Fruit fly (Drosophila melanogaster) whole organism, embryonic: ENCODE measurements around the gene wit.

Source experiments
- Blimp-1 ChIP-seq: fragments of 200-800 bp; sonication (Bioruptor generic); optimal IDR thresholded peaks from 3 replicates; lab custom pipeline; 2018; ENCODE audit warnings: missing biosample characterization, missing genetic modification characterization, mild to moderate bottlenecking, moderate library complexity, missing genetic modification reagents
- C15 ChIP-seq: fragments of 200-800 bp; sonication (Bioruptor generic); IDR thresholded peaks from 3 replicates; pipeline ENCODE4 v1.3.6; 2022; ENCODE audit warnings: missing biosample characterization, missing genetic modification characterization
- CG10654 ChIP-seq: fragments of 200-800 bp; sonication (Bioruptor generic); optimal IDR thresholded peaks from 2 replicates; lab custom pipeline; 2016; ENCODE audit warnings: missing biosample characterization, missing genetic modification characterization
- CG11723 ChIP-seq: fragments of 200-800 bp; sonication (Bioruptor generic); optimal IDR thresholded peaks from 2 replicates; lab custom pipeline; 2017; ENCODE audit warnings: missing biosample characterization, mild to moderate bottlenecking, missing genetic modification characterization
- CG12236 ChIP-seq: fragments of 200-800 bp; sonication (Bioruptor generic); optimal IDR thresholded peaks from 2 replicates; lab custom pipeline; 2016; ENCODE audit warnings: missing biosample characterization, missing genetic modification characterization
- CG12769 ChIP-seq: fragments of 200-800 bp; sonication (Bioruptor generic); optimal IDR thresholded peaks from 2 replicates; lab custom pipeline; 2019; ENCODE audit warnings: missing biosample characterization, mild to moderate bottlenecking, missing genetic modification characterization, moderate library complexity
- CG13424 ChIP-seq: fragments of 200-800 bp; sonication (Bioruptor generic); optimal IDR thresholded peaks from 2 replicates; lab custom pipeline; 2019; ENCODE audit warnings: missing biosample characterization, mild to moderate bottlenecking, missing genetic modification characterization, moderate library complexity
- CG14965 ChIP-seq: fragments of 200-800 bp; sonication (Bioruptor generic); optimal IDR thresholded peaks from 2 replicates; lab custom pipeline; 2016; ENCODE audit warnings: missing biosample characterization, missing genetic modification characterization, borderline replicate concordance
- CG15269 ChIP-seq: fragments of 200-800 bp; sonication (Bioruptor generic); optimal IDR thresholded peaks from 2 replicates; lab custom pipeline; 2018; ENCODE audit warnings: missing biosample characterization, mild to moderate bottlenecking, missing genetic modification characterization, moderate library complexity
- CG15601 ChIP-seq: fragments of 200-800 bp; sonication (Bioruptor generic); optimal IDR thresholded peaks from 3 replicates; lab custom pipeline; 2019; ENCODE audit warnings: missing biosample characterization, mild to moderate bottlenecking, missing genetic modification characterization, moderate library complexity
- CG17359 ChIP-seq: fragments of 200-800 bp; sonication (Bioruptor generic); optimal IDR thresholded peaks from 3 replicates; lab custom pipeline; 2018; ENCODE audit warnings: missing biosample characterization, mild to moderate bottlenecking, missing genetic modification characterization, moderate library complexity
- CG18262 ChIP-seq: fragments of 200-800 bp; optimal IDR thresholded peaks from 3 replicates; lab custom pipeline; 2019; ENCODE audit warnings: missing biosample characterization, mild to moderate bottlenecking, missing genetic modification characterization, moderate library complexity
- CG18764 ChIP-seq: fragments of 200-800 bp; sonication (Bioruptor generic); optimal IDR thresholded peaks from 3 replicates; lab custom pipeline; 2016; ENCODE audit warnings: missing biosample characterization, missing genetic modification characterization
- CG2875 ChIP-seq: fragments of 200-800 bp; sonication (Bioruptor generic); optimal IDR thresholded peaks from 2 replicates; lab custom pipeline; 2017; ENCODE audit warnings: missing biosample characterization, mild to moderate bottlenecking, missing genetic modification characterization, missing genetic modification reagents
- CG30403 ChIP-seq: fragments of 200-800 bp; sonication (Bioruptor generic); optimal IDR thresholded peaks from 3 replicates; lab custom pipeline; 2016; ENCODE audit warnings: missing biosample characterization, missing genetic modification characterization
- CG31441 ChIP-seq: fragments of 200-800 bp; sonication (Bioruptor generic); IDR thresholded peaks from 2 replicates; pipeline ENCODE4 v1.3.6; 2022; ENCODE audit warnings: missing biosample characterization, missing genetic modification characterization
- CG5953 ChIP-seq: fragments of 200-800 bp; sonication (Bioruptor generic); IDR thresholded peaks from 2 replicates; pipeline ENCODE4 v1.3.6; 2022; ENCODE audit warnings: missing biosample characterization, missing genetic modification characterization
- CG6854 ChIP-seq: fragments of 200-800 bp; sonication (Bioruptor generic); optimal IDR thresholded peaks from 3 replicates; lab custom pipeline; 2017; ENCODE audit warnings: missing biosample characterization, mild to moderate bottlenecking, missing genetic modification characterization
- CG7839 ChIP-seq: fragments of 200-800 bp; sonication (Bioruptor generic); optimal IDR thresholded peaks from 3 replicates; lab custom pipeline; 2018; ENCODE audit warnings: missing biosample characterization, mild to moderate bottlenecking, missing genetic modification characterization, moderate library complexity
- CG7963 ChIP-seq: fragments of 200-800 bp; sonication (Bioruptor generic); IDR thresholded peaks from 3 replicates; pipeline ENCODE4 v1.3.6; 2022; ENCODE audit warnings: missing biosample characterization, missing genetic modification characterization; ENCODE audit not compliant: partially characterized antibody
- CG9437 ChIP-seq: fragments of 200-800 bp; sonication (Bioruptor generic); optimal IDR thresholded peaks from 2 replicates; lab custom pipeline; 2018; ENCODE audit warnings: missing biosample characterization, mild to moderate bottlenecking, missing genetic modification characterization
- CG9727 ChIP-seq: fragments of 200-800 bp; sonication (Bioruptor generic); optimal IDR thresholded peaks from 3 replicates; lab custom pipeline; 2017; ENCODE audit warnings: missing biosample characterization, mild to moderate bottlenecking, missing genetic modification characterization
- Dfd ChIP-seq, 2 experiments: fragments of >200 bp; optimal IDR thresholded peaks; 2 replicates each; lab custom pipeline; 2017; ENCODE audit warnings: missing biosample characterization in 2 of 2, missing genetic modification characterization in 2 of 2
- E2f1 ChIP-seq: fragments of 200-800 bp; sonication (Bioruptor generic); IDR thresholded peaks from 2 replicates; pipeline ENCODE4 v1.3.6; 2022; ENCODE audit warnings: missing biosample characterization, missing genetic modification characterization
- HHEX ChIP-seq: fragments of 200-800 bp; sonication (Bioruptor generic); optimal IDR thresholded peaks from 3 replicates; lab custom pipeline; 2017; ENCODE audit warnings: missing biosample characterization, mild to moderate bottlenecking, missing genetic modification characterization, missing genetic modification reagents
- HLH4C ChIP-seq: fragments of 200-800 bp; sonication (Bioruptor generic); IDR thresholded peaks from 3 replicates; pipeline ENCODE4 v1.3.6; 2022; ENCODE audit warnings: missing biosample characterization, missing genetic modification characterization; ENCODE audit not compliant: partially characterized antibody
- HmgZ ChIP-seq: fragments of 200-800 bp; sonication (Bioruptor generic); optimal IDR thresholded peaks from 2 replicates; lab custom pipeline; 2018; ENCODE audit warnings: missing biosample characterization, mild to moderate bottlenecking, missing genetic modification characterization
- MBD-R2 ChIP-seq: fragments of 200-800 bp; sonication (Bioruptor generic); IDR thresholded peaks from 2 replicates; pipeline ENCODE4 v1.3.6; 2022; ENCODE audit warnings: missing biosample characterization, missing genetic modification characterization
- Mad ChIP-seq: fragments of 200-800 bp; sonication (Bioruptor generic); optimal IDR thresholded peaks from 2 replicates; lab custom pipeline; 2016; ENCODE audit warnings: missing biosample characterization, missing genetic modification characterization
- Mrtf ChIP-seq: fragments of 200-800 bp; sonication (Bioruptor generic); IDR thresholded peaks from 3 replicates; pipeline ENCODE4 v1.3.6; 2022; ENCODE audit warnings: missing biosample characterization, missing genetic modification characterization
- Sox102F ChIP-seq: fragments of 200-800 bp; sonication (Bioruptor generic); optimal IDR thresholded peaks from 2 replicates; lab custom pipeline; 2018; ENCODE audit warnings: missing biosample characterization, mild to moderate bottlenecking, missing genetic modification characterization, moderate library complexity
- TFAM ChIP-seq: fragments of 200-800 bp; sonication (Bioruptor generic); optimal IDR thresholded peaks from 2 replicates; lab custom pipeline; 2017; ENCODE audit warnings: missing biosample characterization, missing genetic modification characterization, inconsistent platforms
- Xrp1 ChIP-seq: fragments of 200-800 bp; sonication (Bioruptor generic); IDR thresholded peaks from 2 replicates; pipeline ENCODE4 v1.3.6; 2022; ENCODE audit warnings: missing biosample characterization, missing genetic modification characterization
- aop ChIP-seq: fragments of 200-800 bp; sonication (Bioruptor generic); IDR thresholded peaks from 2 replicates; pipeline ENCODE4 v1.3.6; 2022; ENCODE audit warnings: missing biosample characterization, missing genetic modification characterization
- dmrt11E ChIP-seq: fragments of 200-800 bp; sonication (Bioruptor generic); optimal IDR thresholded peaks from 3 replicates; lab custom pipeline; 2018; ENCODE audit warnings: missing biosample characterization, mild to moderate bottlenecking, missing genetic modification characterization, moderate library complexity
- emc ChIP-seq: fragments of 200-800 bp; sonication (Bioruptor generic); optimal IDR thresholded peaks from 2 replicates; lab custom pipeline; 2016; ENCODE audit warnings: missing biosample characterization, missing genetic modification characterization
- fd3F ChIP-seq: fragments of 200-800 bp; sonication (Bioruptor generic); optimal IDR thresholded peaks from 2 replicates; lab custom pipeline; 2018; ENCODE audit warnings: missing biosample characterization, mild to moderate bottlenecking, missing genetic modification characterization, moderate library complexity
- fd96Cb ChIP-seq: fragments of 200-800 bp; sonication (Bioruptor generic); optimal IDR thresholded peaks from 2 replicates; lab custom pipeline; 2018; ENCODE audit warnings: missing biosample characterization, mild to moderate bottlenecking, missing genetic modification characterization, moderate library complexity
- gro ChIP-seq: fragments of 200-800 bp; sonication (Bioruptor generic); optimal IDR thresholded peaks from 2 replicates; lab custom pipeline; 2016; ENCODE audit warnings: missing biosample characterization, missing genetic modification characterization
- jing ChIP-seq: fragments of 200-800 bp; sonication (Bioruptor generic); optimal IDR thresholded peaks from 2 replicates; lab custom pipeline; 2018; ENCODE audit warnings: missing biosample characterization, mild to moderate bottlenecking, missing genetic modification characterization
- jumu ChIP-seq: fragments of 200-800 bp; sonication (Bioruptor generic); optimal IDR thresholded peaks from 3 replicates; lab custom pipeline; 2016; ENCODE audit warnings: missing biosample characterization, missing genetic modification characterization
- nmo ChIP-seq: fragments of 200-800 bp; sonication (Bioruptor generic); optimal IDR thresholded peaks from 2 replicates; lab custom pipeline; 2018; ENCODE audit warnings: missing biosample characterization, mild to moderate bottlenecking, missing genetic modification characterization, moderate library complexity
- otp ChIP-seq: fragments of 200-800 bp; sonication (Bioruptor generic); IDR thresholded peaks from 3 replicates; pipeline ENCODE4, ENCODE4 v1.3.6; 2022; ENCODE audit warnings: missing biosample characterization, missing genetic modification characterization
- pzg ChIP-seq: fragments of 200-800 bp; sonication (Bioruptor generic); optimal IDR thresholded peaks from 3 replicates; lab custom pipeline; 2018; ENCODE audit warnings: missing biosample characterization, mild to moderate bottlenecking, missing genetic modification characterization, moderate library complexity
- salm ChIP-seq: fragments of 200-800 bp; sonication (Bioruptor generic); optimal IDR thresholded peaks from 2 replicates; lab custom pipeline; 2018; ENCODE audit warnings: missing biosample characterization, mild to moderate bottlenecking, missing genetic modification characterization
- sens ChIP-seq: fragments of 200-800 bp; sonication (Bioruptor generic); peaks from one replicate; lab custom pipeline; 2016; ENCODE audit warnings: missing biosample characterization, missing genetic modification characterization
- seq ChIP-seq: fragments of 200-800 bp; sonication (Bioruptor generic); IDR thresholded peaks from 2 replicates; pipeline ENCODE4 v1.3.6; 2022; ENCODE audit warnings: missing biosample characterization, missing genetic modification characterization
- sug ChIP-seq: fragments of 200-800 bp; optimal IDR thresholded peaks from 2 replicates; lab custom pipeline; 2019; ENCODE audit warnings: missing biosample characterization, mild to moderate bottlenecking, missing genetic modification characterization, moderate library complexity
- unpg ChIP-seq: fragments of 200-800 bp; sonication (Bioruptor generic); optimal IDR thresholded peaks from 3 replicates; lab custom pipeline; 2018; ENCODE audit warnings: missing biosample characterization, mild to moderate bottlenecking, missing genetic modification characterization, moderate library complexity
- vvl ChIP-seq: fragments of 200-800 bp; sonication (Bioruptor generic); IDR thresholded peaks from 2 replicates; pipeline ENCODE4 v1.3.6; 2022; ENCODE audit warnings: missing biosample characterization, missing genetic modification characterization

Gene wit

DNA sequence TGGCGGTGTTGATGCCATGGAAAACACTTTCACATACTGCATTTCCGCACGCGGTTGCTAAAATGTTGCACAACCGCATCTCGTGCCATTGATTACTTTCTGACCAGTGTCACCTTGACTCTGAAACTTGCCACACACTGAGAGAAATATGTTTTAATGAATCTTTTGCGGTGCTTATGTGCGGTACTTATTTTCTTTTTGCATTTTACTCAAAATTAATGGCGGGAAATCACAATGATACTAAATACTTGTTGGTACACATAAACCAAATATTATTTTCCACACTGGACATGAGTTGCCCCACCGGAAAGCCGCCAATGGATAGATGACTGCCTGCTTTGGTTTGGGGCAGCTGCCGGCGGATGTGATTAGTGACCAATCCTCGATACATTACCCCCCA lies 14.7 kb downstream of the wit start:
- TF ChIP-seq Mrtf (GFP tag; lab: Robert Waterston, UW) (no peak), jumu (GFP tag; lab: Kevin White, UChicago) (no peak), CG17359 (no peak), dmrt11E (tag; lab: Kevin White, UChicago) (no peak), E2f1 (GFP tag; lab: Robert Waterston, UW) (no peak), gro (GFP tag; lab: Kevin White, UChicago) (no peak), CG6854 (no peak), HHEX (GFP tag; lab: Kevin White, UChicago) (no peak), TFAM (GFP tag; lab: Kevin White, UChicago) (no peak), sug (tag; lab: Kevin White, UChicago) (no peak), Mad (GFP tag; lab: Kevin White, UChicago) (no peak), CG30403 (GFP tag; lab: Kevin White, UChicago) (no peak), emc (GFP tag; lab: Kevin White, UChicago) (no peak), C15 (no peak), aop (no peak), CG12236 (no peak), seq (no peak)

DNA sequence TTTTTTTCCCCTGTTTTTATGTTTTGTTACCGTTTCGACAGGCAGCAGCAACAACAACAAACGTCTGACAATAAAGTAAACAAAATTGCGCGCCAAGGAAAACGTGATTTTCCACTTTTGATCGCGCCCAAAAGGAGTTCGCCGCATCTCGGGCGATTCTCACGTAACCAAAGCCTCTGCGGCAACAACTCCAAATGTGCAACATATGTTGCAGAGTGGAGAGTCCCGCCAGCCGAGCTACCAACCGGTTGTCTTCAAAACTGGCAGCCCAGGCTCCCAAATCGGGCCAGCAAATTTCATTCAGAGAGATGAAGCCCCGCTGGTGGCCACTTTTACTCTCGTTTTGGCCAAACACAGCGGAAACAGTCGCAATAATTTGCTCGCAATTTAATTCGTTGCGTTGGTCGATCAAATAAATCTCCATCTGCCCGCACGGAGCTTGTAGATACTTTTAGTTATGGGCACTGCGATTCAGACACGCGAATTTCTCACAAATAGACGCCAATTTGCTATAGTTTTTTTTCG lies 16.0 kb downstream of the wit start:
- TF ChIP-seq CG18764 (GFP tag; lab: Kevin White, UChicago) (no peak), CG10654 (GFP tag; lab: Kevin White, UChicago) (no peak), CG7963 (GFP tag; lab: Robert Waterston, UW) (no peak), HmgZ (tag; lab: Kevin White, UChicago) (no peak), CG9727 (GFP tag; lab: Kevin White, UChicago) (no peak), MBD-R2 (GFP tag; lab: Robert Waterston, UW) (no peak), CG11723 (GFP tag; lab: Kevin White, UChicago) (no peak), gro (GFP tag; lab: Kevin White, UChicago) (no peak), CG12769 (tag; lab: Kevin White, UChicago) (no peak), fd3F (GFP tag; lab: Kevin White, UChicago) (no peak), salm (tag; lab: Kevin White, UChicago) (no peak), pzg (GFP tag; lab: Kevin White, UChicago) (no peak), CG2875 (GFP tag; lab: Kevin White, UChicago) (no peak), CG15601 (no peak), CG5953 (GFP tag; lab: Robert Waterston, UW) (no peak), CG13424 (tag; lab: Kevin White, UChicago) (no peak), HLH4C (no peak), Dfd (GFP tag; optimal IDR thresholded peaks at IDR 0.05; lab: Kevin White, UChicago) (no peak), CG14965 (GFP tag; lab: Kevin White, UChicago) (no peak), fd96Cb (tag; lab: Kevin White, UChicago) (no peak)
- TF ChIP-seq, all 482 proteins: peak for 0

DNA sequence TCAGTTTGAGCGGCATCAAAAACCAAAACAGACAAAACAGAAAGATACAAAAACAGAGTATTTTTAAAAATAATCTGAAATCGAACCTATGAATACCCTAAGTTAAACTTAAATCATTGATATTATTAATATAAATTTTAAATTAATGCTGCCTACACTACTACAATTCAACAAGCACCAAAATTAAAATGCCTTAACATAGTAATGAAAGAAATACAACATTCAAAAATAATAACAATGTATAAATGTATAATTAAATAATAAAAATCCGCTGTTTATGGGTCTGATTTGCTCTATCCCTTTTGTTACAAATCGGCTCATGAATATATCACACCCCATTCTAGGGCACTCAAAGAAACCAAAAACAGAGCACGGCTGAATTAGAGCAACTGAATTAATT lies 22.4 kb downstream of the wit start:
- TF ChIP-seq sens (GFP tag; lab: Kevin White, UChicago): no peak
- TF ChIP-seq CG9437 (GFP tag; lab: Kevin White, UChicago): peak; percentile 7
- TF ChIP-seq vvl: no peak
- peak; percentile 34; the same call in 1 of the 2 replicates for TF ChIP-seq Xrp1 (GFP tag; lab: Robert Waterston, UW)
- peak; percentile 24 for TF ChIP-seq nmo (GFP tag; lab: Kevin White, UChicago)
- TF ChIP-seq Blimp-1 (GFP tag; lab: Kevin White, UChicago): peak; percentile 14
- peak; percentile 48 for TF ChIP-seq Sox102F (GFP tag; lab: Kevin White, UChicago)
- TF ChIP-seq CG7839 (tag; lab: Kevin White, UChicago): peak; percentile 12
- no peak for TF ChIP-seq jing (GFP tag; lab: Kevin White, UChicago)
- no peak for TF ChIP-seq otp
- peak; percentile 30 for TF ChIP-seq CG18262 (tag; lab: Kevin White, UChicago)
- TF ChIP-seq CG31441 (GFP tag; lab: Robert Waterston, UW): peak; percentile 42; the same call in 1 of the 2 replicates
- peak; percentile 46 for TF ChIP-seq CG15269 (tag; lab: Kevin White, UChicago)
- peak; percentile 7 for TF ChIP-seq unpg (GFP tag; lab: Kevin White, UChicago)
